Fruit fly (Drosophila melanogaster) whole organism, larva: Measurements from ENCODE around the gene CG12279.
"Not testable (repeated sequence)": the region's sequence is repeated elsewhere in the genome, so short reads cannot be mapped to it uniquely, and the experiment has no call there.

ENCODE experiments used
- noc ChIP-seq: fragments of 200-800 bp; sonication (Bioruptor generic); optimal IDR thresholded peaks from 3 replicates; lab custom pipeline; 2019; ENCODE audit warnings: missing biosample characterization, mild to moderate bottlenecking, missing genetic modification characterization, moderate library complexity

CG12279 gene

dm6 chr3R:12697571-12698039 is 7.3 kb upstream of the CG12279 start:
- TF ChIP-seq noc (tag; lab: Kevin White, UChicago) = peak; percentile 6

DNA sequence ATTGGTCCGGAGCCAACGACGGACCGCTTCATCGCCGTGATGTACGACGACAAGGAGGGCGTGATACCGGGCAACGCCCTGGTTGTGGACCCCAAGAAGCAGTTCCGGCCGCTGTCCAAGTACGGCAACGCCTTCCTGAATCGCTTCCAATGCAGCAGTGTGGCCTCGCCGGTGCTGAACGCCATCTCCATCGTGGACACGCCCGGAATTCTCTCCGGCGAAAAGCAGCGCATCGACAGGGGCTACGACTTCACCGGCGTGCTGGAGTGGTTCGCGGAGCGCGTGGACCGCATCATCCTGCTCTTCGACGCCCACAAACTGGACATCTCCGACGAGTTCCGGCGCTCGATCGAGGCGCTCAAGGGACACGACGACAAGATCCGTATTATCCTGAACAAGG is 6.5 kb upstream of the CG12279 start:
- TF ChIP-seq noc (tag; lab: Kevin White, UChicago) = no peak

DNA sequence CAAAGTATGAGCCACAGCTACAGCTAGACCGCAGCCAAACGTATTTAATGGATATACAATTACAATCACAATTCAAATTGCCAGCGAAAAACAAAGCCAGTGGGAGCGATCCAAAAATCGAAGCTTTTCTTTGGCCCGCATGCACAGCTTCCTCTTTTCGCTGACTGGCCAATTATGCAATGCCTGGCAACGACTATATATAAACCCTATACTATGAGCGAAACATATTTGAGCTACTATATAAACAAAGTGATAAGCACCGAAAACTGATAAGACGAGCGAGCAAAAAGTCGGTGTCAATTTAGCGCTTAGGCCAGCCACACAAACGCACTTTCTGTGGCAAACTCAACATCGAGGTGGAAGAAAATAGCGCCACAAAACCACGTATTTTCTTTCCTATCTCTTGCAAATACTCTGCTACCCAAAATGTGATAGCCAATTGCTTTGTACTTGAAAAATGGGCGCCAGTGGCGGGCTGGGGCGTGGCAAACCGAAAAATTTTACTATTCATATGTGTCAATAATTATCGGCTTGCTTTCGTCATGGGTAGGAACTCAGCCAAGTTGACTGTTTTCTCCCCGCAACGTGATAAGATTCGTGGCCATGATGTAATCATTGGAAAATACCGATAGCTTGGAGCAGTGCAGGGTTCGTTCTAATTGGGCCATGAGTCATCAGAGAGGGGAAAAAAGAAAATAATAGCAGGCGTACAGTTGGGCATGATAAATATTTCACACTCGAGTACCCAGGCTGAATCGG is 5.1 kb upstream of the CG12279 start:
- peak; percentile 46 for TF ChIP-seq noc (tag; lab: Kevin White, UChicago)

dm6 chr3R:12700454-12700853 is 4.4 kb upstream of the CG12279 start:
- TF ChIP-seq noc (tag; lab: Kevin White, UChicago) = no peak

DNA sequence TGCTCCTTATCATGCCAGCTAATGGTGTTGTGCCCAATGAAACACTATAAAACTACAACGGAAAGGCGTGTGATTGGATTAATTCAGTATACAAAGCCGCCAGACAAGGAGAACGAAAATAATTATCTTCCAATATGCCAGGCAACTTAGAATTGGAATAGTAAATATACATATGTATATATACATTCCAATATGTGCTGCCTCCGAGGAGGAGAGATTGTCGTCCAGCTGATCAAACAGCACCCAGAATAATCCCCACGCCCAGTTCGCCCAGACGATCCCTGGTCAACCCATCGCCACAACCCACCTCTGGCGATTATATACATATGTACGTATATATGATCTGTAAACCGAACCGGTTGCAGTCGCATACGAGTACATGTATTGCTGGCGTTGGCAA is 3.6 kb upstream of the CG12279 start:
- no peak for TF ChIP-seq noc (tag; lab: Kevin White, UChicago)

dm6 chr3R:12701994-12702494 is 2.9 kb upstream of the CG12279 start:
- TF ChIP-seq noc (tag; lab: Kevin White, UChicago) = no peak

DNA sequence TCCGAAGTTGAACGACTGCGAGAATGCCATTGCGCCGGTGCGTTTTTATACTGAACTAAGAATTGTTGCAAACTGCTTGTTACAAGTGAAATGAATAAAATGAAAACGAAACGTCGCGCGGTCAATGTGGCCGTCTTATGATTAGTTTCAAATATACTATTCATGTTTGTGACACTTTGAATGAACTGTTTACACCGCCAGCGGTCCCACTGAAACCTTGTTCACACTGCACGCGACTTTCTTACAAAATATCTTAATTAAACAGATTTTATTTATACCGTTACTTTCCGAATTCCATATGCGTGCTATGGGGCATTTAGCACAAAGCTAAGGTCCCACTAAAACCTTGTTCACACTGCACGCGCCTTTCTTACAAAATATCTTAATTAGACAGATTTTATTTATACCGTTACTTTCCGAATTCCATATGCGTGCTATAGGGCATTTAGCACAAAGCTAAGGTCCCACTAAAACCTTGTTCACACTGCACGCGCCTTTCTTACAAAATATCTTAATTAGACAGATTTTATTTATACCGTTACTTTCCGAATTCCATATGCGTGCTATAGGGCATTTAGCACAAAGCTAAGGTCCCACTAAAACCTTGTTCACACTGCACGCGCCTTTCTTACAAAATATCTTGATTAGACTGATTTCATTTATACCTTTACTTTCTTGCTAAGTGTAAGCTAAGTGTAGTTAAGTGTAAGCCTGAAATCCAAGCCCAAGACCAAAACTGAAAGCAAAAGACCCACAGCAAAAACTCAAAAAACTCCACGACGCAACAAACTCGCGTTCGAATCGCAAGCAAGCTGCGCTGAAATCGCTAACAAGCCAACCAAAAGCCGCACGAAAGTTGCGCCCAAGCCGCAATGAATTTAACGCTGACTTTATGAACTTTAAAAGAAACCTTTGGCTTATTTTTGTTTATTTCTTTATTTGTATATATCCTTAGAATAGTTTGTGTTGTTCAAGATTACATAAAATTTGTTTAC is 7.6 kb downstream of the CG12279 start, which contains the start of gene PolQ:
Gene PolQ, minus strand, starts transcription at position 122 of the 995 bp plus-strand sequence.
- not testable (repeated sequence) for TF ChIP-seq noc (tag; lab: Kevin White, UChicago)

DNA sequence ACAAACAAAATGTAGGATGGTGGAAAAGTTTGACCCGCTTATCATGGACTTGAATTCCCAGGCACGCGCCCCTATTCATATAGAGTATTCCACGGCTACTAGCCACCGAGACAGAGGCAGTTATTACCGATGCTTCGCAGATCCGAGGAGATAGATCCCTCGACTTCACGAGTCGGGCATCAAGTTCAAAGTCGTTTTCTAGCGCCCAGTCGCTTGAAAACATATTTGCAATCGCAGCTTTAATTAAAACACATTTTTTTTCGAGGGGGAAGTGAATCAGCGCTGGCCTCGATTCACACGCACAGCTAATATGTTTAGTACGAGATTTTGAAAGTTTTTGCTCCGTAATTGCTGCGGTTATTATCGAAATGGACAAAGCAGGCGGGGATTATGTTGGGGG is 10.4 kb downstream of the CG12279 start:
- peak; percentile 63 for TF ChIP-seq noc (tag; lab: Kevin White, UChicago)

dm6 chr3R:12716251-12716650 is 11.4 kb downstream of the CG12279 start:
- peak; percentile 49 for TF ChIP-seq noc (tag; lab: Kevin White, UChicago)

DNA sequence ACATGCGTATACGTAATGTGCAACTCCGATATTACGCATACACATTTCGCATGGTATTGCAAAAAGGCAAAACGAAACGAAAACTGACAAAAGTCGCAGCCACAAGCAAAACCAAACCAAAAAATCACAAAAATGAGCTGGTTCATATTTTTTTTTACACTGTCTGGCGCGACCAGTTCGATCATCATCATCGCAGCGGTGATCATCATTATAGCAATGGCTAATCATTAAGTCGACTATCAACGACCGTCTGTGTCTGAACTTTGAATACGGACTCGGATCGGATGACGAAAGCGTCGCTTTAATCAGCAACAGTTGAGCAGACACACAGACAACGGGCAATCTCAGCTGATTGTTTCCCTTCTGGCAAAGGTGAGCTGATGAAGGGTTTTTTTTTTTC is 12.0 kb downstream of the CG12279 start:
- TF ChIP-seq noc (tag; lab: Kevin White, UChicago) = peak; percentile 28

DNA sequence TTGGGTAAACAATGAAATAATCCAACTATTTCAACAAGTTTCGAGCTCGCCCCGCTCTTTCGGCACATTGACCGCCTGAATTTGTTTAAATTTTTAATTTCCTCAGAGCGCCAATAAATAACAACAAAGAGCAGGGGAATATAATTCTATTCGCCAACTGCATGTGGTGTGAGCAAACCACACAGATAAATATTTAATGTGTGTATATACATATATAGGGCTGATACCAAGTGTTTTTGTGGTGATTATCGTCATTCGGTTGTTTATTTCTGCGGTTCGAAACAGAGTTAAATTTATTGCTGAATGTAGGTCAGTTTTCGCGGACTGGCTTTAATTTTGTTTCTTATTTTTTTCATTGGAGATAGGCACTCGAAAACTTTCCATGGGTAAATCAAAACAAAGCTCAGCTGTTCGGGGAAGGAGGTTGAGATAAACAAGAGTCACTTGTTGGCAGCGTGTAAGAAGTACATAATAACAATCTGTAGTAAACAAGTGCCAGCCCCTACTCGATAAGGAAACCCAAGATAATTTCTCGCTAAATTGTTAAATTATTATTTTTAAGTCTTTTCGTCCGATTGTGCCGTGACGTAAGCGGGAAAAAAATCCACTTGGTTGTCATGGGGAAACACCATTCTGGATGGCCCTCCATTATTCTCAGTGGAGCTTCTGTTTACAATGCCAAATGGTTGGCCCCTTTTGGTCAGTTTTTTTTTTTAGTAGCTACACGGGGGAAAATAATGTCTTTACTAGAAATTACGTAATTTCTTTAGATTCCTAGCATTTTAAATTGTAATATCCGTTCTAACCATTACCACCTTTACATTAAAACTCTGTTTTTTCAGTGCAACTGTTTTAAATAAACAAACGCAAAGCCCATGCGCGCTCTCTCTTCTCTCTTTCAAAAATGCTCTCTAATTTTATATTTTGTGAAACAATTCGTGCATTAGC is 13.0 kb downstream of the CG12279 start:
- peak; percentile 43 for TF ChIP-seq noc (tag; lab: Kevin White, UChicago)

dm6 chr3R:12718536-12719033 is 13.7 kb downstream of the CG12279 start:
- no peak for TF ChIP-seq noc (tag; lab: Kevin White, UChicago)

- peak; percentile 57 for TF ChIP-seq noc (tag; lab: Kevin White, UChicago)
Observed at dm6 chr3R:12719627-12720343, 14.9 kb downstream of the CG12279 start.
